Worm (Caenorhabditis elegans): Measurements from ENCODE around the gene W02B8.1.

W02B8.1 gene

DNA sequence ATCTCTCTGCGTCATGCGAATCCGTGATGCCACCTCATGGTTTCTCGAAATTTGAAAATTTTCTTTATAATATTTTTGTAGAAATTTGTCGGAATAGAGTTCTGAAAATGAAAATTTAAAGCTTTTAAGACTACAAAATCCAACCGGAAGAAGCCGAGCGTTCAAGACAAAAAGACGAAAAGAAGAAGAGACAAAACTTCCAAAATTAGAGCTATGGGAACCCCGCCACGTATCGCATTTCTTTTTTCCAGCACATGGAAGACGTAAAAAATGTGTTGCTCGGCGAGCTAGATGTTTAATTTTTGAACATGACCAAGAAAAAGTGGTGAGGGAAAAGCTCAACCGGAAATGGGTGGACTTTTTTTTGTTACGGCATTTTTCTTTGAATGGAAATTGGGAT is at the start of gene W02B8.1:
Gene W02B8.1, minus strand, starts transcription at position 101 of the 400 bp plus-strand sequence.
- TF ChIP-seq swsn-7 (tag; optimal IDR thresholded peaks at IDR 0.05) (no peak), fkh-8 (tag; optimal IDR thresholded peaks at IDR 0.05) (no peak), mdl-1 (tag; optimal IDR thresholded peaks at IDR 0.05) (no peak), ama-1 (optimal IDR thresholded peaks at IDR 0.05) (no peak), lin-14 (GFP tag; optimal IDR thresholded peaks at IDR 0.05) (no peak), unc-98 (GFP tag; IDR thresholded peaks at IDR 0.05) (no peak), snu-23 (GFP tag; optimal IDR thresholded peaks at IDR 0.05) (no peak), isw-1 (GFP tag; IDR thresholded peaks at IDR 0.05) (no peak), unc-30 (tag; optimal IDR thresholded peaks at IDR 0.05) (no peak), aha-1 (tag; optimal IDR thresholded peaks at IDR 0.05) (no peak), nhr-20 (tag; optimal IDR thresholded peaks at IDR 0.05) (no peak), lin-39 (tag; optimal IDR thresholded peaks at IDR 0.05) (no peak), zag-1 (tag; optimal IDR thresholded peaks at IDR 0.05) (no peak), lir-3 (tag; optimal IDR thresholded peaks at IDR 0.05; ENCODE audit: poor library complexity) (no peak), hlh-4 (tag; optimal IDR thresholded peaks at IDR 0.05) (no peak)

DNA sequence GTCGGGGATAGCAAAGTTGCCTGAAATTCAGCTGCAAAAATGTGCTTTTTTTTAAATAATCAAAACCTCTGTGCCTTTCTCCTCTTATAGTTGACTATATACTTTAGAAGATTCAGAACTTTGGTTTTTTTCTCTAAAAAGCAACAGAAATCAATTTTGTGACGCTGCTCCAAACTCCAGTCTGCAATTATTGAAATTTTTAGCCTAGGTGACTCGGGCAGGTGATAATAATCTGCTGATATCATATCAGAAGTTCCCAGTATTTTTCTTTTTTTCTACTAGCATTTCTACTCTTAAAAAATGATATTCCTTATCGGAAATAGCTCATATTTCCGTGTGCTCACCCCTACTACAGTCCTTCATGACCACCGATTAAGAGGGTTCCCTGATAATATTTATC is 47.4 kb upstream of the W02B8.1 start, which contains the start of gene sre-44:
Gene sre-44, plus strand, starts transcription at position 301 of the 400 bp plus-strand sequence.
- peak; percentile 26 for TF ChIP-seq elt-2 (tag; optimal IDR thresholded peaks at IDR 0.05)
- no peak for TF ChIP-seq nhr-237 (tag; optimal IDR thresholded peaks at IDR 0.05)
- peak; percentile 20 for TF ChIP-seq nhr-85 (tag)

DNA sequence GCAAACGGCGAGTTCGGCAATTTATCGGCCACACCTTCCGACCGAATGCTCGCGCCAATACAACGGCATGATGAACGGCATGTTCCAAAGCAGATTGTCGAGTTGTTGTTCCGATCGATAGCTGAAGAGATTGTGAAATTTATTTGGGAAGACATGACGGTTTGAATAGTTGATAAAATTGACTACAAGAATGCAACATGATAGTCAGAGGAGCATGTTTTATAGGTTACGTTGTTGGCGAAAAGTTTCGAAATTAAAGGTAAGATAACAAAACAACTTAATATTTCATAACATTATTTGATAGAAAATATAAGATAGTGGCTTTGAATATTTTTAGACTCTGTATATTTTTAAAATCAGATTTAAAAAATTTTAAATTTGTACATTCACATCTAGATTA is 43.6 kb upstream of the W02B8.1 start:
- TF ChIP-seq elt-2 (tag; optimal IDR thresholded peaks at IDR 0.05) (peak; percentile 44), lin-35 (GFP tag; optimal IDR thresholded peaks at IDR 0.05) (no peak)

DNA sequence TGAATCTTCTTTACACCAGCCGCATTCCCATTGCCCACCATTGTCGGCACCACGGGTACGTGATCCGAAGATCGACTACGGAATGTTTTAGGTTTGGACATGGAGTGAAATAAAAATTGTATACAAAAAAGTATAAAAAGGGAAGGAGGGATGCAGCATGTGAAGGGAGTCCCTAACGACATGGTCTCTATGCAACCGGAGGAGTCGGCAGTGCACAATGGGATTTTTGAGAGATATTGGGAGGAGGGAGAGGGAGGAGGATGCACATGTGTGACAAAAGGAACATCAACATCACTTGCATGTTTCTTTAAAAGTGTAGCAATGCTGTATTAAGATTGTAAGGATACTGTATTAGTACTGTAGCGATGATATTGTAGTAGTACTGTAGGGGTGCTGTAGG is 37.6 kb upstream of the W02B8.1 start, which contains the start of gene W07G1.1:
Gene W07G1.1, minus strand, starts transcription at position 101 of the 400 bp plus-strand sequence.
- TF ChIP-seq mab-9 (GFP tag; IDR thresholded peaks at IDR 0.05) (no peak), fkh-10 (GFP tag; optimal IDR thresholded peaks at IDR 0.05) (no peak), unc-30 (tag; optimal IDR thresholded peaks at IDR 0.05) (no peak), hlh-4 (tag; optimal IDR thresholded peaks at IDR 0.05) (no peak), aha-1 (tag; optimal IDR thresholded peaks at IDR 0.05) (no peak), ceh-63 (GFP tag; optimal IDR thresholded peaks at IDR 0.05) (no peak), nhr-71 (tag; optimal IDR thresholded peaks at IDR 0.05) (no peak), sup-37 (GFP tag; optimal IDR thresholded peaks at IDR 0.05) (no peak), C04F5.9 (tag; optimal IDR thresholded peaks at IDR 0.05) (no peak), egl-27 (tag; optimal IDR thresholded peaks at IDR 0.05) (no peak), ceh-88 (GFP tag; IDR thresholded peaks at IDR 0.05) (no peak), lsy-2 (tag; optimal IDR thresholded peaks at IDR 0.05) (no peak), nhr-85 (tag) (no peak), sox-4 (tag; optimal IDR thresholded peaks at IDR 0.05) (no peak), pax-3 (tag; optimal IDR thresholded peaks at IDR 0.05) (no peak), tbx-2 (tag; optimal IDR thresholded peaks at IDR 0.05) (no peak)

DNA sequence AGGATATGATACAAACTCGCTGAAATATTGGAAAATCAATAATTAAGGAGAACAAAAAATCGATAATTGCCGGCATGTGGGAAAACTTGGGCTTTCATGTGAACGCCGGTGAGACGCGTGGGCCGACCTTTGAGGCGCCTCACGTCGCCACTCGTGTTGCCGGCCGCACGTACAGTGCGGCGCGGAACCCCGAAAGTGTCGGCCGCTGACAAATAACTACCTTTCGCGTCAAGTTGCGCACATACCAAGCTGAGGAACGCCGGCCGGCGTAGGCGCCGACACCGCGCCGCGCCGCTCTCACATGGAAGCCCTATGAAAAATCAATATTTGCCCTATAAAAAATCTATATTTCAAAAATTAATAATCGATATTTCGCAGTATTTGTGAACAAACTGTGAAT is 36.4 kb upstream of the W02B8.1 start:
- TF ChIP-seq unc-30 (tag; optimal IDR thresholded peaks at IDR 0.05): no peak
- no peak for TF ChIP-seq ama-1 (optimal IDR thresholded peaks at IDR 0.05)
- no peak for TF ChIP-seq ceh-82 (tag; optimal IDR thresholded peaks at IDR 0.05)

DNA sequence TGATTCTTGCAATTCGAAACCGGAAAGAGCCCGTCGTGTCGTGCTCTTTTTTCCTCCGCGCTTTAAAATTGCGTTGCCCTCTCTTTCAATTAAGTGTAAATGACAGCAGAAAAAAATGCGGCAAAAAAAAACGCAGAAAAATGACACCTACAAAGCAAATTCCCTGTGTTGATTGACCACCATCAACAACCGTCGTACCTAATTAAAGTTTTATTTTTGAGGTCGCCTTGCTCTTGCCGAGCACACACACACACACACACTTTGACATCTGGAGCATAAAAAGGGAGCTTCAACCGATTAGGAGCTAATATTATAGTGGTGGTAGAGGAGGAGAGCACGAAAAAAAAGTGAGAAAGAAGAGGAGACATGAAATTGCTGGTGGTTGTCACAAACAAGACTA is 34.0 kb upstream of the W02B8.1 start:
- no peak for TF ChIP-seq rnt-1 (tag; optimal IDR thresholded peaks at IDR 0.05)
- no peak for TF ChIP-seq pax-3 (tag; optimal IDR thresholded peaks at IDR 0.05)
- no peak for TF ChIP-seq fos-1 (tag; optimal IDR thresholded peaks at IDR 0.05)
- TF ChIP-seq efl-1 (optimal IDR thresholded peaks at IDR 0.05): no peak
- TF ChIP-seq efl-1 (GFP tag; optimal IDR thresholded peaks at IDR 0.05 in 1 of 2): peak in 1 of 2 experiments; percentile 78
- peak; percentile 55 for TF ChIP-seq lin-14 (GFP tag; optimal IDR thresholded peaks at IDR 0.05)
- no peak for TF ChIP-seq lin-15B (tag; optimal IDR thresholded peaks at IDR 0.05)
- no peak for TF ChIP-seq C34B4.2 (tag; optimal IDR thresholded peaks at IDR 0.05)
- peak; percentile 17 for TF ChIP-seq egl-13 (tag; optimal IDR thresholded peaks at IDR 0.05)
- TF ChIP-seq xbp-1 (tag; optimal IDR thresholded peaks at IDR 0.05): no peak
- no peak for TF ChIP-seq ceh-88 (GFP tag; IDR thresholded peaks at IDR 0.05)
- TF ChIP-seq snpc-4 (tag; optimal IDR thresholded peaks at IDR 0.05): no peak
- no peak for TF ChIP-seq nhr-77 (tag; optimal IDR thresholded peaks at IDR 0.05)
- no peak for TF ChIP-seq Y116A8C.19 (tag; optimal IDR thresholded peaks at IDR 0.05; ENCODE audit: borderline replicate concordance)
- peak; percentile 52 for TF ChIP-seq ceh-8 (GFP tag; optimal IDR thresholded peaks at IDR 0.05)

Measured in whole organism, L1 larva.